Worm (Caenorhabditis elegans): ENCODE measurements around the gene srbc-63.

ce11 chrV:15454322-15454721 is 41.8 kb upstream of the srbc-63 start:
- TF ChIP-seq R02D3.7 (tag; optimal IDR thresholded peaks at IDR 0.05) (no peak), dve-1 (tag; optimal IDR thresholded peaks at IDR 0.05; ENCODE audit: insufficient read depth) (no peak), nhr-77 (tag; optimal IDR thresholded peaks at IDR 0.05) (no peak)
